Worm (Caenorhabditis elegans) whole organism, early embryonic: ENCODE results near the gene sra-37.

ENCODE experiments used
- B0310.2 ChIP-seq: sonication (generic microtip); optimal IDR thresholded peaks from 2 replicates; lab custom pipeline; 2016; ENCODE audit warnings: mild to moderate bottlenecking, missing genetic modification characterization, missing compliant biosample characterization
- F13C5.2 ChIP-seq: sonication (generic microtip); optimal IDR thresholded peaks from 2 replicates; lab custom pipeline; 2017; ENCODE audit warnings: mild to moderate bottlenecking, missing genetic modification characterization, inconsistent platforms, missing compliant biosample characterization
- aly-1 ChIP-seq: sonication (generic microtip); optimal IDR thresholded peaks from 2 replicates; lab custom pipeline; 2016; ENCODE audit warnings: missing genetic modification characterization, missing compliant biosample characterization
- ama-1 ChIP-seq: fragments of 150-350 bp; optimal IDR thresholded peaks from 2 replicates; lab custom pipeline; 2014
- ceh-13 ChIP-seq: fragments of 200-800 bp; sonication (Bioruptor generic); optimal IDR thresholded peaks from 2 replicates; lab custom pipeline; 2018; ENCODE audit warnings: mild to moderate bottlenecking, missing genetic modification characterization, missing compliant biosample characterization
- ceh-36 ChIP-seq: sonication (generic microtip); optimal IDR thresholded peaks from 2 replicates; lab custom pipeline; 2016; ENCODE audit warnings: missing genetic modification characterization, inconsistent platforms, missing compliant biosample characterization
- ets-7 ChIP-seq: sonication (generic microtip); optimal IDR thresholded peaks from 2 replicates; lab custom pipeline; 2016; ENCODE audit warnings: missing genotype, missing genetic modification characterization, missing compliant biosample characterization
- flt-1 ChIP-seq: fragments of 200-800 bp; sonication (Bioruptor generic); IDR thresholded peaks from 2 replicates; pipeline ENCODE4 v1.3.6; 2022; ENCODE audit warnings: missing genetic modification characterization, missing compliant biosample characterization
- hmbx-1 ChIP-seq: sonication (generic microtip); optimal IDR thresholded peaks from 2 replicates; lab custom pipeline; 2016; ENCODE audit warnings: mild to moderate bottlenecking, missing genetic modification characterization, missing compliant biosample characterization
- hmg-4 ChIP-seq: fragments of 200-800 bp; sonication (Bioruptor generic); optimal IDR thresholded peaks from 2 replicates; lab custom pipeline; 2018; ENCODE audit warnings: mild to moderate bottlenecking, missing genetic modification characterization, missing compliant biosample characterization
- hnd-1 ChIP-seq: sonication (generic microtip); optimal IDR thresholded peaks from 2 replicates; lab custom pipeline; 2016; ENCODE audit warnings: missing genetic modification characterization, missing compliant biosample characterization
- pes-1 ChIP-seq: fragments of 200-800 bp; sonication (Bioruptor generic); IDR thresholded peaks from 2 replicates; pipeline ENCODE4 v1.3.6; 2022; ENCODE audit warnings: missing genetic modification reagents, missing genetic modification characterization, missing compliant biosample characterization
- scrt-1 ChIP-seq: fragments of 200-800 bp; sonication (Bioruptor generic); IDR thresholded peaks from 2 replicates; pipeline ENCODE4 v1.3.6; 2022; ENCODE audit warnings: missing genetic modification characterization, missing compliant biosample characterization
- sea-1 ChIP-seq: fragments of 200-800 bp; sonication (Bioruptor generic); conservative IDR thresholded peaks from 2 replicates; pipeline ENCODE4 v1.3.6; 2022; ENCODE audit warnings: missing genetic modification characterization, missing compliant biosample characterization
- tbx-11 ChIP-seq: fragments of 200-800 bp; sonication (Bioruptor generic); IDR thresholded peaks from 2 replicates; pipeline ENCODE4 v1.3.6; 2022; ENCODE audit warnings: missing genetic modification characterization, missing compliant biosample characterization
- tbx-37 ChIP-seq: fragments of 200-800 bp; sonication (Bioruptor generic); conservative IDR thresholded peaks from 2 replicates; pipeline ENCODE4 v1.3.6; 2022; ENCODE audit warnings: missing genetic modification reagents, missing genetic modification characterization, missing compliant biosample characterization
- tra-4 ChIP-seq: sonication (generic microtip); optimal IDR thresholded peaks from 2 replicates; lab custom pipeline; 2017; ENCODE audit warnings: missing genetic modification characterization, missing compliant biosample characterization

Gene sra-37

DNA sequence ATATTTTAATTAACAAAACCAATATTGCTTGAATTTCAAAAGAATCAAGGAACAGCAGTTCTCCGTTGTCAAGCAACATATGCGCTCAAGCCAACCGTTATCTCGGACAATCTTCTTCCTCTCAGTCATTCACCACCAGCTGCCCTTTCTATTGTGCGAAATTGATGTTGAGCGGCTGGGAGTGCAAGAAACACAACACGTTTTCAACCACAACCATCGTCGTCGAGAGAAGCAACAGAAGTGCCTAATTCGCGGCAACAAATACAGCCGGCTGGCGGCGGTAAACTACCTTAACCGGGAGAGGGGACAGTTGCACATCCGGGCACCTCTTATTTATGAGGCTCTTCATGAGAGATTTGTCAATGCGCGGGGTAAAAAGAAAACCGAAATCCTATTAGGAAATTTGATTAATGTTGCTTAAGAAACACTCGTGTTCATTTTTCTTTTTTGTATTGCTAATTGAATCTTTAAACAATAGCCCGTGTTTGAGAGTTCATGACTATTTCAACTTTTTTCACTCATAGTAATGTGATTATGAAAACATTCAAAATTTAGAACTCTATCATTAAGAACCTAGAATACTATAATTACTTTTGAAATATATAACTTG is 11.3 kb downstream of the sra-37 start:
- TF ChIP-seq aly-1 (tag; lab: Kevin White, UChicago) (no peak), hmg-4 (GFP tag; lab: Kevin White, UChicago) (peak; percentile 62)

DNA sequence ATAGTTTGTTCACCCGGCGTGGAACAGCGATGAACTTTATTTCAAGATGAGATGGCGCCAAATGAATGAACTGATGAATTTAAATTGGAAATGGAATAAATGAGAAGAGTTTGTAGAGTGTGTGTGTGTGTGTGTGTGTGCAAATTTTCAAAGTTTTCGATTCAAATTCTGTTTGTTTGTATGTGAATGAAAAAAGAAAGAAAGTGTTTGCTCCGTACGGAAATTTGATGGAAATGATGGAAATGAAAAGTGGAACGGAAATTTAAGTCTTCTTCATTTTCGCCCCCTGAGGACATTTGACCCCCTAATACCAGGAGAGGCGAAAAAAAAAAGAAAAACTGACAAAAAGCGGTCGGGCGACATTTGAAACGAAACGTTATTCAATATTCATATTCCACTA is 15.1 kb downstream of the sra-37 start:
- TF ChIP-seq flt-1 (GFP tag; lab: Robert Waterston, UW) (no peak), sea-1 (GFP tag; lab: Robert Waterston, UW) (no peak), hnd-1 (tag; lab: Kevin White, UChicago) (no peak), tbx-11 (GFP tag; lab: Robert Waterston, UW) (no peak), ceh-13 (GFP tag; lab: Kevin White, UChicago) (no peak), F13C5.2 (tag; lab: Kevin White, UChicago) (no peak)

DNA sequence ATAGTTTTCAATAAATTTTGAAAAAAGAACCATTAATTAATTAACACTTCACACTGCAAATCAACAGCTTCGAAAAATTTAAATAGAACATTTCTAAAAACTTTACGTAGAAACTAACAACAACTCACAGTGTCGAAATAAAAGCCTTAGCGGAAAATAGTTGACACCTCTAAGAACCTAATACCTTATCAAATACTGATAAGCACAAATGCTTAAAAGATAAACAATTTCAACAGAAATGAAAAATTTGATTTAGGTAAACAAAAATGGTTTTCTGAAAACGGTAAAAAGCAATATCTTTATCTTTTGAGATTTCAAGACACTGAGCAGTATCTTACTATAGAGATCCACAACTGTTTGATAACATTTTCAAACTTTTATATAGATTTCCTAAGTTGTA is 16.3 kb downstream of the sra-37 start:
- TF ChIP-seq flt-1 (GFP tag; lab: Robert Waterston, UW) (no peak), ceh-13 (GFP tag; lab: Kevin White, UChicago) (no peak), tra-4 (tag; lab: Kevin White, UChicago) (no peak), aly-1 (tag; lab: Kevin White, UChicago) (no peak), hmg-4 (GFP tag; lab: Kevin White, UChicago) (no peak), tbx-11 (GFP tag; lab: Robert Waterston, UW) (no peak)

DNA sequence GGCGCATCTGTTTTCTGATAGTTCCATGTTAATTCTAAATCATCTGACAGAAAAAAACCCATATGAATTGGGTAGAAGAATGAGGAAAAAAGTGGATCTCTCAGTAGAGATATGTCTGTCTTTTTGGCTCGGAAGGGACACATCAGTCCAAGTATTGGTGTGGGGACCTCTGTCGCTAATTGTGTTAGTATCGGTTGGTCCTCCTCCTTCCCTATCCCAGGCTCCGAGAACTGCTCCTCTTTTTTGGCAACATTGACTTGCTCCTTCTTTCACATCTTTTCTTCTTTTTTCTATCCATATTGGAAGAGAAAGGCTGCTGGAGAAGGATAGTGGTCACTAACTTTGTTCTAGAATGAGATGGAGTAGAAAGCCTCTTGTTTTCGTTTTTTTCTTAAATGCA is 17.2 kb downstream of the sra-37 start:
- TF ChIP-seq hmg-4 (GFP tag; lab: Kevin White, UChicago) = no peak
- TF ChIP-seq B0310.2 (tag; lab: Kevin White, UChicago) = no peak
- no peak for TF ChIP-seq ets-7 (tag; lab: Kevin White, UChicago)
- no peak for TF ChIP-seq F13C5.2 (tag; lab: Kevin White, UChicago)
- TF ChIP-seq scrt-1 = no peak
- TF ChIP-seq ama-1 (lab: Kevin White, UChicago) = no peak
- no peak for TF ChIP-seq aly-1 (tag; lab: Kevin White, UChicago)
- TF ChIP-seq tra-4 (tag; lab: Kevin White, UChicago) = no peak
- no peak for TF ChIP-seq tbx-11 (GFP tag; lab: Robert Waterston, UW)
- no peak for TF ChIP-seq tbx-37 (GFP tag; lab: Robert Waterston, UW)
- TF ChIP-seq hmbx-1 (tag; lab: Kevin White, UChicago) = no peak
- TF ChIP-seq flt-1 (GFP tag; lab: Robert Waterston, UW) = no peak
- no peak for TF ChIP-seq hnd-1 (tag; lab: Kevin White, UChicago)
- no peak for TF ChIP-seq ceh-13 (GFP tag; lab: Kevin White, UChicago)
- TF ChIP-seq ceh-36 (tag; lab: Kevin White, UChicago) = no peak
- TF ChIP-seq pes-1 (GFP tag; lab: Robert Waterston, UW) = no peak
- TF ChIP-seq sea-1 (GFP tag; lab: Robert Waterston, UW) = no peak

DNA sequence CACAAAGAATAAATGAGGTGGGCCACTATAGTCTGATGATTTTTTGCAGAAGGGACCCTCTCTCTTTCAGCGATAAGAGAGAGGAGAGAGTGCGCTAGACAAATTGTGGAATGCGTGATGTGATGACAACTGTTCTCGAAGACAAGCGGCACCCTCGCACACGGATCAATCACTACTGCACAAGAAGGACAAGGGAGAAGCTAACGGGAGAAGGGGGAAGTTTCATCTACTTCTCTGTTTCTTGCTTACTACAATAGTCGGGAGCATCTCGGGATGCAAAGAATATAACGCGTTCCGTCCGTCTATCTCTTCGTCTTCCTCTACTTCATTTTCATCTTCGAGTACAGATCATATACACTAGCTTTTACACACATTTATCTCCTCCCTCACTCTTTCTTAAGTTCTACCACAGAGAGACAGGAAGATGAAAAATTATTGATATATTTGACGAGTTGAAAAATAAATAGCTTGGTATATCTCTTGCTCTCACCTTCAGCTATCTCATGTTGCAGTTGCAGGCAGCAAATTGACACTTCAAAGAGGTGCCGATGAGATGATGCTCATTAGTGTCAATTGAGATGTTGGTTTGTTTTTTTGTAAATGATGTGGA is 19.7 kb downstream of the sra-37 start:
- TF ChIP-seq tbx-37 (GFP tag; lab: Robert Waterston, UW) (no peak), flt-1 (GFP tag; lab: Robert Waterston, UW) (no peak), ceh-13 (GFP tag; lab: Kevin White, UChicago) (no peak), hmg-4 (GFP tag; lab: Kevin White, UChicago) (no peak), sea-1 (GFP tag; lab: Robert Waterston, UW) (no peak), hmbx-1 (tag; lab: Kevin White, UChicago) (no peak), tbx-11 (GFP tag; lab: Robert Waterston, UW) (no peak), ets-7 (tag; lab: Kevin White, UChicago) (no peak), aly-1 (tag; lab: Kevin White, UChicago) (no peak), tra-4 (tag; lab: Kevin White, UChicago) (no peak), ceh-36 (tag; lab: Kevin White, UChicago) (no peak), pes-1 (GFP tag; lab: Robert Waterston, UW) (no peak), B0310.2 (tag; lab: Kevin White, UChicago) (no peak), scrt-1 (no peak)

DNA sequence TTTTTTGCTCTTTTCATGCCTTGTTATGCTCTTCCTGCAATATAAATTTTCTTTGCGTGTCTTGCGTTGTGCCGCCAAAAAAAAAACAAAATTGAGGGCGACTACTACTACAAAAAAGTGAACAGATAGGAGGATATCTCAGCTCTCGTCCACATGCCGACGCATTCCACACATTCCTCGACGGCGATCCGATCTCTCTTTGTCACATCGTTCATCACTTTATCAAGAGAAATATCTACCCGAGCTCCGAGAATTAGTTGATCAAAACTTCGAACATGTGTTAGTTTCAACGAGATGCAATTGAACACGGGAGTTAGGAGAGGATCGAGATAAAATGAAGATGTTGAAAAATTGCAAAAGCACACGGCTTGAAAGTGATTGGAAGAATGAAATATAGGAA is 22.0 kb downstream of the sra-37 start:
- TF ChIP-seq pes-1 (GFP tag; lab: Robert Waterston, UW) (no peak), sea-1 (GFP tag; lab: Robert Waterston, UW) (no peak), hnd-1 (tag; lab: Kevin White, UChicago) (no peak), ceh-13 (GFP tag; lab: Kevin White, UChicago) (no peak), tra-4 (tag; lab: Kevin White, UChicago) (no peak), scrt-1 (no peak), B0310.2 (tag; lab: Kevin White, UChicago) (no peak), tbx-37 (GFP tag; lab: Robert Waterston, UW) (no peak), F13C5.2 (tag; lab: Kevin White, UChicago) (no peak), hmbx-1 (tag; lab: Kevin White, UChicago) (no peak), ceh-36 (tag; lab: Kevin White, UChicago) (no peak), hmg-4 (GFP tag; lab: Kevin White, UChicago) (no peak), aly-1 (tag; lab: Kevin White, UChicago) (no peak), tbx-11 (GFP tag; lab: Robert Waterston, UW) (no peak), ets-7 (tag; lab: Kevin White, UChicago) (no peak), ama-1 (lab: Kevin White, UChicago) (no peak), flt-1 (GFP tag; lab: Robert Waterston, UW) (no peak)

DNA sequence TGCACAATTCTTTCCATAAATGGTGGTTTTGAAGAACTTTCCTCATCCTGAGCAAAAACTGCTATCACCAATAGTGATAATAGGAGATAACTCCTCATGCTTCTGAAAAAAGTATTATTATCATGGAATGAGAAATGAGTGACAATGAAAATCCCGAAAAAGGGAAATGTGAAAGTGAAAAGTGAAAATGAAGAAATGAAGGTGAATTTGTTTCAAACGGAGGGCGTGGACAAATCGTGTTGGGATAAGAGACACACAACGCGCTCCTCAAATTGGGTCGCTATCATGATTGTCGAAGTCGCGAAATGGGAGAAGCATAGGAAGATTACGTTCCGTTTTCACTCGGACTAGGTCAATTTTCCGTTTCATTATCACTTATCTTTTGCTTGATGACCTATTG is 29.0 kb downstream of the sra-37 start, which contains the start of gene M03B6.3:
TSS of gene M03B6.3 (minus strand) at position 102 of the 400 bp plus-strand sequence.
- TF ChIP-seq hnd-1 (tag; lab: Kevin White, UChicago) (no peak), sea-1 (GFP tag; lab: Robert Waterston, UW) (no peak), F13C5.2 (tag; lab: Kevin White, UChicago) (no peak), ama-1 (lab: Kevin White, UChicago) (no peak), tbx-11 (GFP tag; lab: Robert Waterston, UW) (no peak), hmbx-1 (tag; lab: Kevin White, UChicago) (no peak), ceh-13 (GFP tag; lab: Kevin White, UChicago) (no peak), ceh-36 (tag; lab: Kevin White, UChicago) (no peak), pes-1 (GFP tag; lab: Robert Waterston, UW) (no peak), B0310.2 (tag; lab: Kevin White, UChicago) (no peak), ets-7 (tag; lab: Kevin White, UChicago) (no peak)
